Worm (Caenorhabditis elegans) whole organism, midembryonic: ENCODE results near the gene srsy-2.

Source experiments
- T22C8.4 ChIP-seq: fragments of 200-800 bp; sonication (Bioruptor generic); IDR thresholded peaks from 2 replicates; pipeline ENCODE4 v1.3.6; 2022; ENCODE audit warnings: missing genetic modification characterization, missing compliant biosample characterization
- cog-1 ChIP-seq: sonication (generic microtip); optimal IDR thresholded peaks from 2 replicates; lab custom pipeline; 2016; ENCODE audit warnings: missing genetic modification characterization, missing compliant biosample characterization
- flt-1 ChIP-seq: fragments of 200-800 bp; sonication (Bioruptor generic); IDR thresholded peaks from 2 replicates; pipeline ENCODE4 v1.3.6; 2022; ENCODE audit warnings: missing genetic modification characterization, missing compliant biosample characterization
- klf-2 ChIP-seq: fragments of 200-800 bp; sonication (Bioruptor generic); conservative IDR thresholded peaks from 2 replicates; pipeline ENCODE4 v1.3.6; 2022; ENCODE audit warnings: missing genetic modification reagents, missing genetic modification characterization, missing compliant biosample characterization
- med-1 ChIP-seq: sonication (generic microtip); optimal IDR thresholded peaks from 2 replicates; lab custom pipeline; 2017; ENCODE audit warnings: missing genetic modification characterization, mild to moderate bottlenecking, missing compliant biosample characterization, antibody characterized with exemption, missing genetic modification reagents; ENCODE audit not compliant: insufficient read depth
- ref-1 ChIP-seq: fragments of 200-800 bp; sonication (Bioruptor generic); conservative IDR thresholded peaks from 2 replicates; pipeline ENCODE4 v1.3.6; 2022; ENCODE audit warnings: missing genetic modification reagents, missing genetic modification characterization, missing compliant biosample characterization
- tab-1 ChIP-seq: fragments of 200-800 bp; sonication (Bioruptor generic); IDR thresholded peaks from 2 replicates; pipeline ENCODE4 v1.3.6; 2022; ENCODE audit warnings: missing genetic modification characterization, missing compliant biosample characterization
- ztf-23 ChIP-seq: fragments of 200-800 bp; sonication (Bioruptor generic); IDR thresholded peaks from 2 replicates; pipeline ENCODE4 v1.3.6; 2022; ENCODE audit warnings: missing genetic modification reagents, missing genetic modification characterization, missing compliant biosample characterization
- ztf-29 ChIP-seq: fragments of 200-800 bp; sonication (Bioruptor generic); IDR thresholded peaks from 2 replicates; pipeline ENCODE4 v1.3.6; 2022; ENCODE audit warnings: missing genetic modification reagents, missing genetic modification characterization, missing compliant biosample characterization

Gene srsy-2

DNA sequence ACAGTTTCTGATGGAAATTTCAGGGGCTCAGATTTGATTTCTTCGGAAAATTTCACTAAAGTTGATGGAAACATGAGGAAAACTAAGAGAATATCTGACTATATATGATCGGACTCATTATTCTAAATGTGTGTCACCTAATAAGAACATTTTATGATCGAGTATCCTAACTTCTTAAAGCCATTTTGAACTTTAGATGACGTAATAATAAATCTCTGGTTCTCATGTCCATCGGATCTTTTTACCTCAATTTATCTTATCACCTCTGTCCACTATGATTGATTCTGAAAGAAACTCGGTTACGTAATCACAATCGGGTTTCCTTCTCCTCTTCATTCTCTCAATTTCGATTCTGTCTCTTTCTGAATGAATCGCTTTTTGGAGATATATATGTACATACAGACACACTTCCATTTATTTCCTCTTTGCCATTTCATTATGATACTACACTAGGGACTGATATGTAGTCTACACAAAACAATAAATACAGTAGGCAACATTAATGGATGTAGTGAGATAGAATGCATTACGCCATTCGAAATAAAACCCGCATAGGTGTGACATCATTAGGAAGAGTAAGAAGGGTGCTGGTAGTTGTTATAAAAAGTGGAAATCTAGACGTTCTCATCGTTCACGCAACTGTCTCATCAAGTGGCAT lies 30.5 kb upstream of the srsy-2 start:
- TF ChIP-seq T22C8.4 (no peak), klf-2 (GFP tag; lab: Robert Waterston, UW) (no peak), med-1 (GFP tag; lab: Kevin White, UChicago) (no peak), ztf-29 (GFP tag; lab: Robert Waterston, UW) (no peak), ref-1 (GFP tag; lab: Robert Waterston, UW) (no peak), cog-1 (tag; lab: Kevin White, UChicago) (no peak), flt-1 (GFP tag; lab: Robert Waterston, UW) (no peak), tab-1 (GFP tag; lab: Robert Waterston, UW) (no peak), ztf-23 (GFP tag; lab: Robert Waterston, UW) (no peak)

DNA sequence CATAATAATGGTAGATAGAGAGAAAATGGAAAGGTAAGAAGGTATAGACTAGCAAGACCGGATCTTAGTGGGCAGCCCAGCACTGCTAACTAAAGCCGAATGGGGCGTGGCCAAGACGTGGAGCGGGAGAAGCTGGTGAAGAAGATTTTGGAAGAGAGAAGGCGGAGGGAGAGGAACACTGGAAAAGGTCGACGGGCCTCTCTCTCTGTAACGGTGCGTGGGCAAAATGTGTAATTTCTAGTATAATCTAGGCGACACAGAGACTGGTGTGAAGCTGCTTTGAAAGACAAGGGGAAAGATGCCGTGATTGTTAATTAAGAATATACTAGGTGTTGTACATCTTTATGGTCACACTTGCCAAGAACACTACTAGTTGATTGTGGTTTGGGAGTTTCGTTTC lies 29.1 kb upstream of the srsy-2 start, which contains the start of gene F13H8.5:
TSS of gene F13H8.5 (minus strand) at position 101 of the 400 bp plus-strand sequence.
- TF ChIP-seq ref-1 (GFP tag; lab: Robert Waterston, UW) (no peak), tab-1 (GFP tag; lab: Robert Waterston, UW) (no peak), cog-1 (tag; lab: Kevin White, UChicago) (no peak), med-1 (GFP tag; lab: Kevin White, UChicago) (no peak), flt-1 (GFP tag; lab: Robert Waterston, UW) (no peak), ztf-23 (GFP tag; lab: Robert Waterston, UW) (no peak), ztf-29 (GFP tag; lab: Robert Waterston, UW) (no peak), klf-2 (GFP tag; lab: Robert Waterston, UW) (no peak), T22C8.4 (no peak)

ce11 chrII:6252707-6253106 lies 25.8 kb upstream of the srsy-2 start:
- TF ChIP-seq tab-1 (GFP tag; lab: Robert Waterston, UW) = no peak
- no peak for TF ChIP-seq flt-1 (GFP tag; lab: Robert Waterston, UW)
- TF ChIP-seq klf-2 (GFP tag; lab: Robert Waterston, UW) = no peak
- TF ChIP-seq ztf-23 (GFP tag; lab: Robert Waterston, UW) = no peak
- no peak for TF ChIP-seq ztf-29 (GFP tag; lab: Robert Waterston, UW)
- TF ChIP-seq T22C8.4 = no peak
- no peak for TF ChIP-seq ref-1 (GFP tag; lab: Robert Waterston, UW)
- no peak for TF ChIP-seq cog-1 (tag; lab: Kevin White, UChicago)
- no peak for TF ChIP-seq med-1 (GFP tag; lab: Kevin White, UChicago)

DNA sequence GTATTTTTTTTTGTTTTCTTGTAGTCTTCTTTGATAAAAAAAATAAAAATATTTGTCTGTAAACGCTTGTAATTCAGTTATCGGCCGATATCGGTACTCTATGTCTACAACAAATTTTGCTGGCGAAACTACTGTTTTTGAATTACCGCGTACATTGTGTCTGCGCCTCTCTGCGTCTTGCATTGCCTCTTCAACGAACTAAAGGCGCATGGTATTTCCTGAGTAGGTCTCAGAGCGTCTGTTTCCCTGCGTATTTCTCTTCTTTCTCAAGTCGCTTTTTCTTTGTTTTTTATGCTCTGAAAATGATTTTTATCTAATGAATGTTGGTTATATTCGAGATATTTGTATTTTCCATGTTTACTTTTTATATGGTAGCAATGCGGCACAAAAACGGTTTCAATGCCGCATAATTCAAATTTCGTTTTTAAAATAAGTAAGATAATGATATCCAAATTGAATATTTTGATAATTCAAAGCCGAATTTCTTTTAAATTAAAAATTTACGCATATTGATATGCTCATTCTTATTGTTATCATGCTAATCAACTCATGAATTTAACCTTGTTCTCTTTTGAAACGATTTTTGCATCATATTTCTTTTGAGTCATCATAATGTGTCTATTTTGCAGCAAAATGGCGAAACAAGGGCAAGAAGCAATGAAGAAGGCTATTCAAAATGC lies 24.0 kb upstream of the srsy-2 start, which contains the start of gene phb-2:
TSS of gene phb-2 (plus strand) at position 630 of the 680 bp plus-strand sequence.
- no peak for TF ChIP-seq cog-1 (tag; lab: Kevin White, UChicago)
- no peak for TF ChIP-seq ztf-23 (GFP tag; lab: Robert Waterston, UW)
- TF ChIP-seq ref-1 (GFP tag; lab: Robert Waterston, UW) = no peak
- 0 out of 2 replicates have a peak, but pooled peaks have one; percentile 51 for TF ChIP-seq flt-1 (GFP tag; lab: Robert Waterston, UW)

DNA sequence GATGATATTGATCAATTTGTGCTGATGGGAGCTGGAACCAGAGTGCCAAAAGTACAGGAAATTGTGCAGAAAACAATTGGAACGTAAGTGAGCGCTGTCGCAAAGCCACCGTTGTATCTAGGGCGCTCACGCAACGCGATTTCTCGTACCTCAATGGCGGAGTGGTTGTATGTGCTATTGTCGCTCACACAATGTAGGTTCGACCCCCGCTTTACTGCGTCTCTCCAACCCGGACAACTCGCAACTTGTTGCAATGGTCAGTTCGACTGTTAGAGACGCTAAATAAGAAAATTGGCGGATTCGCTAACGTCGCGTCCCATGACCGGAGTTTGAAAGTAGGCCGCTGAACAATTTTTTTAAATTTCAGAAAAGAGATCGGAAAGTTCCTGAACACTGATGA lies 21.6 kb upstream of the srsy-2 start:
- TF ChIP-seq ztf-29 (GFP tag; lab: Robert Waterston, UW) = peak; percentile 66
- TF ChIP-seq klf-2 (GFP tag; lab: Robert Waterston, UW) = peak; percentile 71
- TF ChIP-seq flt-1 (GFP tag; lab: Robert Waterston, UW) = peak; percentile 92
- TF ChIP-seq med-1 (GFP tag; lab: Kevin White, UChicago) = peak; percentile 20
- peak; percentile 43 for TF ChIP-seq cog-1 (tag; lab: Kevin White, UChicago)
- TF ChIP-seq T22C8.4 = no peak; the same call in 1 of the 2 replicates
- TF ChIP-seq ref-1 (GFP tag; lab: Robert Waterston, UW) = peak; percentile 83
- peak; percentile 90 for TF ChIP-seq ztf-23 (GFP tag; lab: Robert Waterston, UW)
- TF ChIP-seq tab-1 (GFP tag; lab: Robert Waterston, UW) = peak; percentile 91

ce11 chrII:6248029-6248428 lies 21.1 kb upstream of the srsy-2 start:
- no peak for TF ChIP-seq tab-1 (GFP tag; lab: Robert Waterston, UW)
- TF ChIP-seq T22C8.4 = no peak
- no peak for TF ChIP-seq med-1 (GFP tag; lab: Kevin White, UChicago)
- TF ChIP-seq flt-1 (GFP tag; lab: Robert Waterston, UW) = no peak
- TF ChIP-seq ref-1 (GFP tag; lab: Robert Waterston, UW) = no peak
- TF ChIP-seq cog-1 (tag; lab: Kevin White, UChicago) = no peak
- no peak for TF ChIP-seq ztf-29 (GFP tag; lab: Robert Waterston, UW)
- no peak for TF ChIP-seq klf-2 (GFP tag; lab: Robert Waterston, UW)
- no peak for TF ChIP-seq ztf-23 (GFP tag; lab: Robert Waterston, UW)

- no peak for TF ChIP-seq flt-1 (GFP tag; lab: Robert Waterston, UW)
- TF ChIP-seq tab-1 (GFP tag; lab: Robert Waterston, UW) = no peak
Measured at ce11 chrII:6247011-6247410, 20.1 kb upstream of the srsy-2 start, which contains the start of gene T24H7.2. TSS of gene T24H7.2 (plus strand) at chrII:6247311.

- TF ChIP-seq ref-1 (GFP tag; lab: Robert Waterston, UW) (no peak), ztf-29 (GFP tag; lab: Robert Waterston, UW) (no peak)
Measured at ce11 chrII:6246054-6246453, 19.2 kb upstream of the srsy-2 start, which contains the start of gene lelo-1. TSS of gene lelo-1 (plus strand) at chrII:6246354.

ce11 chrII:6245199-6245702 lies 18.4 kb upstream of the srsy-2 start, which contains the start of gene blos-4:
TSS of gene blos-4 (plus strand) at chrII:6245249.
- TF ChIP-seq flt-1 (GFP tag; lab: Robert Waterston, UW) = no peak
